Fruit fly (Drosophila melanogaster) whole organism, prepupa: ENCODE measurements around the gene CG32437.

Experiments
- CG16779 ChIP-seq: fragments of 200-800 bp; sonication (Bioruptor generic); optimal IDR thresholded peaks from 3 replicates; lab custom pipeline; 2017; ENCODE audit warnings: missing biosample characterization, mild to moderate bottlenecking, missing genetic modification characterization
- CG32006 ChIP-seq: fragments of 200-800 bp; sonication (Bioruptor generic); optimal IDR thresholded peaks from 3 replicates; lab custom pipeline; 2017; ENCODE audit warnings: missing biosample characterization, mild to moderate bottlenecking, missing genetic modification characterization
- CG3919 ChIP-seq: fragments of 200-800 bp; sonication (Bioruptor generic); optimal IDR thresholded peaks from 3 replicates; lab custom pipeline; 2016; ENCODE audit warnings: missing biosample characterization, missing genetic modification characterization
- CG7368 ChIP-seq: fragments of 200-800 bp; sonication (Bioruptor generic); optimal IDR thresholded peaks from 3 replicates; lab custom pipeline; 2016; ENCODE audit warnings: missing biosample characterization, missing genetic modification characterization
- Eip75B ChIP-seq: fragments of 200-800 bp; sonication (Bioruptor generic); optimal IDR thresholded peaks from 3 replicates; lab custom pipeline; 2016; ENCODE audit warnings: missing biosample characterization, missing genetic modification characterization
- Eip78C ChIP-seq: fragments of 200-800 bp; sonication (Bioruptor generic); peaks from one replicate; lab custom pipeline; 2016; ENCODE audit warnings: missing biosample characterization, missing genetic modification characterization
- Lpt ChIP-seq: fragments of 200-800 bp; sonication (Bioruptor generic); optimal IDR thresholded peaks from 3 replicates; lab custom pipeline; 2016; ENCODE audit warnings: missing biosample characterization, missing genetic modification characterization
- Met ChIP-seq: fragments of 200-800 bp; sonication (Bioruptor generic); optimal IDR thresholded peaks from 3 replicates; lab custom pipeline; 2016; ENCODE audit warnings: missing biosample characterization, missing genetic modification characterization
- OdsH ChIP-seq: fragments of 200-800 bp; sonication (Bioruptor generic); optimal IDR thresholded peaks from 3 replicates; lab custom pipeline; 2016; ENCODE audit warnings: missing biosample characterization, missing genetic modification characterization
- fd85E ChIP-seq: fragments of 200-800 bp; sonication (Bioruptor generic); optimal IDR thresholded peaks from 3 replicates; lab custom pipeline; 2016; ENCODE audit warnings: missing biosample characterization, missing genetic modification characterization
- vri ChIP-seq: fragments of 200-800 bp; sonication (Bioruptor generic); optimal IDR thresholded peaks from 3 replicates; lab custom pipeline; 2016; ENCODE audit warnings: missing biosample characterization, mild to moderate bottlenecking, missing genetic modification characterization

dm6 chr3L:21317416-21318259 is 39.8 kb upstream of the CG32437 start, which contains the start of gene Pc:
- TF ChIP-seq Met (GFP tag; lab: Kevin White, UChicago) (no peak), fd85E (GFP tag; lab: Kevin White, UChicago) (no peak), Eip78C (peak; percentile 39), CG16779 (tag; lab: Kevin White, UChicago) (no peak), Lpt (GFP tag; lab: Kevin White, UChicago) (no peak), CG7368 (GFP tag; lab: Kevin White, UChicago) (no peak), OdsH (GFP tag; lab: Kevin White, UChicago) (no peak), CG32006 (GFP tag; lab: Kevin White, UChicago) (no peak), Eip75B (no peak), vri (GFP tag; lab: Kevin White, UChicago) (no peak), CG3919 (GFP tag; lab: Kevin White, UChicago) (no peak)
